Worm (Caenorhabditis elegans): ENCODE data around the gene txbp-3.

Gene txbp-3

DNA sequence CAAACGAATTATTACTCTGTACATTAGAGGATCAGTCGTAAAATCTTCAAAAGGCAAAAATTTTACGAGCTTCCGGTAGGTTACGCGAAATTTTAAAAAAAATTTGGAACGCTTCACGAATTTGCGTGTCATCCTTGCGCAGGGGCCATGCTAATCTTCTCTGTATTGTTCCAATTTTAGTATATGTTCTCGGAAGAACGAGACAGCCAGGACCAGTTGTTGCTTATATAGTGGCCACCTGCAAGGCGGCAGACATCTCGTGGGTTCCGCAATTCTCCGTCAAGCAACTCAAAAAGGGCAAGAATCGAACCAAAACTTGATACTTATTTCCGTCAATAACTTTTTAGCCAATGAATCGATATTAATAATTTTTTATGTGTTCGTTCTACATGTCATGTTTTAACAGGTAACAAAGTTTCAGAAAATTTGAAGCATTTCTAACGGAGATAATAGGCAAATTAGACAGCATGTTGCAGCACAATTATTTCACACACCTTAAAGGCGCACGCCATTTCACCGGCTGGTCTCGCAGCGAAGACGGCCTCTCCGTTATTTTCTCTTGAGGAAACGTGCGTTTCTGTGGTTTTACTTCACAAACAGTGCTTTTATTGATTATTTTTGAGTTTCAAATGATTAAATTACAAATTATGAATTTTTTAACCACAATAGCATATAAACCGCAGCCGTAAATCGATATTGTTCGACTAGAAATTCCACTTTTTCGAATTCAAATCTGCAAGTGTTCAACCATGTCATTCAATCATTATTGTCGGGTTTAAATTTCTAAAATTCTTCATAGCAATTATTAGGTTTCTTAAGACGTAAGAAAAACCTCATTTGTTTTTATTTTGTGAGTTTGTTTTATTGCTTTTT, 33.7 kb upstream of the txbp-3 start (continued):
- TF ChIP-seq ceh-100 (GFP tag; IDR thresholded peaks at IDR 0.05) = peak; percentile 81
- peak; percentile 19 for TF ChIP-seq nhr-179 (tag; optimal IDR thresholded peaks at IDR 0.05)
- TF ChIP-seq lag-1 (GFP tag; IDR thresholded peaks at IDR 0.05) = no peak
- peak; percentile 88 for TF ChIP-seq dox-1 (GFP tag; IDR thresholded peaks at IDR 0.05)
- TF ChIP-seq F55B11.4 (tag; optimal IDR thresholded peaks at IDR 0.05; ENCODE audit: borderline replicate concordance, insufficient read depth) = peak; percentile 2
- peak; percentile 70 for TF ChIP-seq attf-6 (GFP tag; IDR thresholded peaks at IDR 0.05)
- 0 out of 2 replicates have a peak, but pooled peaks have one; percentile 23 for TF ChIP-seq aptf-2 (GFP tag; conservative IDR thresholded peaks at IDR 0.05)
- TF ChIP-seq somi-1 (GFP tag; optimal IDR thresholded peaks at IDR 0.05) = peak; percentile 39
- TF ChIP-seq attf-3 (GFP tag; conservative IDR thresholded peaks at IDR 0.05) = peak; percentile 52; the same call in 1 of the 2 replicates
- 0 out of 2 replicates have a peak, but pooled peaks have one; percentile 81 for TF ChIP-seq nfya-2 (GFP tag; IDR thresholded peaks at IDR 0.05)
- TF ChIP-seq die-1 (tag; optimal IDR thresholded peaks at IDR 0.05) = peak; percentile 91
- peak; percentile 36; the same call in 1 of the 2 replicates for TF ChIP-seq let-526 (GFP tag; IDR thresholded peaks at IDR 0.05)
- no peak for TF ChIP-seq dpl-1 (GFP tag; optimal IDR thresholded peaks at IDR 0.05)
- peak; percentile 87 for TF ChIP-seq athp-1 (tag; optimal IDR thresholded peaks at IDR 0.05)
- TF ChIP-seq C17E4.6 (GFP tag; IDR thresholded peaks at IDR 0.05) = peak; percentile 81
- peak; percentile 12; the same call in 1 of the 2 replicates for TF ChIP-seq Y67H2A.10 (GFP tag; conservative IDR thresholded peaks at IDR 0.05)
- TF ChIP-seq hsf-1 (GFP tag; IDR thresholded peaks at IDR 0.05) = peak; percentile 81
- TF ChIP-seq ztf-6 (GFP tag; IDR thresholded peaks at IDR 0.05) = 0 out of 2 replicates have a peak, but pooled peaks have one; percentile 65
- peak; percentile 13 for TF ChIP-seq ztf-3 (GFP tag; optimal IDR thresholded peaks at IDR 0.05)
- 0 out of 2 replicates have a peak, but pooled peaks have one; percentile 35 for TF ChIP-seq Y79H2A.3 (GFP tag; conservative IDR thresholded peaks at IDR 0.05)
- peak; percentile 82 for TF ChIP-seq K11D2.4 (GFP tag; IDR thresholded peaks at IDR 0.05)
- TF ChIP-seq Y56A3A.18 (GFP tag; IDR thresholded peaks at IDR 0.05) = peak; percentile 83
- TF ChIP-seq snpc-3.4 (tag; optimal IDR thresholded peaks at IDR 0.05) = peak; percentile 95
- peak; percentile 95 for TF ChIP-seq repo-1 (tag; optimal IDR thresholded peaks at IDR 0.05)
- TF ChIP-seq dpff-1 (tag; optimal IDR thresholded peaks at IDR 0.05) = no peak
- TF ChIP-seq sptf-2 (GFP tag; optimal IDR thresholded peaks at IDR 0.05) = peak; percentile 42
- TF ChIP-seq ZK185.1 (tag; optimal IDR thresholded peaks at IDR 0.05; ENCODE audit: poor library complexity, severe bottlenecking) = peak; percentile 93
- peak; percentile 91 for TF ChIP-seq ekl-4 (GFP tag; IDR thresholded peaks at IDR 0.05)
- no peak for TF ChIP-seq nhr-27 (tag; optimal IDR thresholded peaks at IDR 0.05)
- TF ChIP-seq sea-2 (GFP tag; IDR thresholded peaks at IDR 0.05) = 0 out of 2 replicates have a peak, but pooled peaks have one; percentile 52
- TF ChIP-seq hmg-20 (GFP tag; IDR thresholded peaks at IDR 0.05) = peak; percentile 49; the same call in 1 of the 2 replicates
- TF ChIP-seq hrde-1 (tag; optimal IDR thresholded peaks at IDR 0.05; ENCODE audit: borderline replicate concordance) = peak; percentile 93
- TF ChIP-seq ama-1 (optimal IDR thresholded peaks at IDR 0.05) = peak; percentile 83
- TF ChIP-seq ama-1 (GFP tag; optimal IDR thresholded peaks at IDR 0.05) = peak; percentile 81 to 87
- peak; percentile 79 for TF ChIP-seq F10E7.11 (tag; optimal IDR thresholded peaks at IDR 0.05)
- TF ChIP-seq T26A5.8 (tag; optimal IDR thresholded peaks at IDR 0.05) = peak; percentile 81

- TF ChIP-seq ceh-40 (GFP tag; IDR thresholded peaks at IDR 0.05) (no peak), sptf-2 (GFP tag; optimal IDR thresholded peaks at IDR 0.05) (no peak), F55B11.4 (tag; optimal IDR thresholded peaks at IDR 0.05; ENCODE audit: borderline replicate concordance, insufficient read depth) (no peak), dpl-1 (GFP tag; optimal IDR thresholded peaks at IDR 0.05) (no peak), nhr-27 (tag; optimal IDR thresholded peaks at IDR 0.05) (no peak), Y56A3A.18 (GFP tag; IDR thresholded peaks at IDR 0.05) (no peak), snpc-1.1 (tag; optimal IDR thresholded peaks at IDR 0.05; ENCODE audit: insufficient read depth) (no peak), aptf-2 (GFP tag; conservative IDR thresholded peaks at IDR 0.05) (no peak), atf-7 (tag; optimal IDR thresholded peaks at IDR 0.05) (no peak), tbp1 (GFP tag; optimal IDR thresholded peaks at IDR 0.05) (peak; percentile 43), hrde-1 (tag; optimal IDR thresholded peaks at IDR 0.05; ENCODE audit: borderline replicate concordance) (no peak), ztf-22 (GFP tag; optimal IDR thresholded peaks at IDR 0.05) (no peak), lir-1 (GFP tag; conservative IDR thresholded peaks at IDR 0.05) (no peak), F22D6.2 (tag; optimal IDR thresholded peaks at IDR 0.05) (peak; percentile 76), B0035.1 (tag; optimal IDR thresholded peaks at IDR 0.05) (no peak), Y95B8A.8 (GFP tag; IDR thresholded peaks at IDR 0.05) (no peak), F52B5.7 (tag; optimal IDR thresholded peaks at IDR 0.05) (no peak), somi-1 (GFP tag; optimal IDR thresholded peaks at IDR 0.05) (peak; percentile 85)
These were observed 30.8 kb upstream of the txbp-3 start for ce11 chrIII:5078062-5078461.

Measured in whole organism, young adult.